Worm (Caenorhabditis elegans) whole organism, L4/young adult: ENCODE results near the gene T14B4.5.

Source experiments
- dao-5 ChIP-seq: sonication (generic microtip); optimal IDR thresholded peaks from 2 replicates; lab custom pipeline; 2016; ENCODE audit warnings: missing genotype, missing genetic modification characterization, moderate library complexity, missing compliant biosample characterization
- him-1 ChIP-seq: sonication (generic microtip); optimal IDR thresholded peaks from 2 replicates; lab custom pipeline; 2016; ENCODE audit warnings: missing genotype, missing genetic modification reagents, missing genetic modification characterization, missing compliant biosample characterization

ce11 chrII:6745783-6746182, 29.1 kb downstream of the T14B4.5 start, which contains the start of gene ins-14:
- no peak for TF ChIP-seq him-1 (tag; lab: Kevin White, UChicago)
- no peak for TF ChIP-seq dao-5 (tag; lab: Kevin White, UChicago)
